Worm (Caenorhabditis elegans): Measurements from ENCODE around the gene skr-17.

- TF ChIP-seq odd-2 (tag; optimal IDR thresholded peaks at IDR 0.05) (no peak), nfya-1 (tag; optimal IDR thresholded peaks at IDR 0.05) (no peak), pax-1 (tag; optimal IDR thresholded peaks at IDR 0.05) (no peak), hlh-6 (tag; optimal IDR thresholded peaks at IDR 0.05) (no peak), fkh-6 (tag; optimal IDR thresholded peaks at IDR 0.05) (no peak), ceh-6 (GFP tag; optimal IDR thresholded peaks at IDR 0.05) (no peak), unc-42 (tag; optimal IDR thresholded peaks at IDR 0.05) (no peak), ceh-30 (tag; optimal IDR thresholded peaks at IDR 0.05) (no peak), ets-4 (tag; optimal IDR thresholded peaks at IDR 0.05) (no peak)
Observed at ce11 chrII:7801899-7802298, 18.6 kb downstream of the skr-17 start.

Data from whole organism, late embryonic.